Fruit fly (Drosophila melanogaster) whole organism, adult: Measurements from ENCODE around the gene CG17145.

Experiments used
- CG11617 ChIP-seq: fragments of 200-800 bp; sonication (Bioruptor generic); optimal IDR thresholded peaks from 2 replicates; lab custom pipeline; 2017; ENCODE audit warnings: mild to moderate bottlenecking, missing biosample characterization, missing genetic modification reagents, missing genetic modification characterization
- CG12768 ChIP-seq: fragments of 200-800 bp; sonication (Bioruptor generic); optimal IDR thresholded peaks from 2 replicates; lab custom pipeline; 2017; ENCODE audit warnings: missing biosample characterization, missing genetic modification characterization, mild to moderate bottlenecking, moderate library complexity, missing genetic modification reagents
- CG14711 ChIP-seq: fragments of 200-800 bp; sonication (Bioruptor generic); optimal IDR thresholded peaks from 2 replicates; lab custom pipeline; 2018; ENCODE audit warnings: missing biosample characterization, mild to moderate bottlenecking, missing genetic modification characterization, moderate library complexity
- CG1620 ChIP-seq: fragments of 200-800 bp; sonication (Bioruptor generic); optimal IDR thresholded peaks from 2 replicates; lab custom pipeline; 2016; ENCODE audit warnings: missing biosample characterization, missing genetic modification characterization
- CG5204 ChIP-seq: fragments of 200-800 bp; sonication (Bioruptor generic); optimal IDR thresholded peaks from 2 replicates; lab custom pipeline; 2016; ENCODE audit warnings: missing biosample characterization, missing genetic modification characterization
- CG7045 ChIP-seq: fragments of 200-800 bp; sonication (Bioruptor generic); optimal IDR thresholded peaks from 2 replicates; lab custom pipeline; 2017; ENCODE audit warnings: missing biosample characterization, mild to moderate bottlenecking, missing genetic modification characterization
- CG7101 ChIP-seq: fragments of 200-800 bp; sonication (Bioruptor generic); optimal IDR thresholded peaks from 2 replicates; lab custom pipeline; 2018; ENCODE audit warnings: missing biosample characterization, mild to moderate bottlenecking, missing genetic modification characterization, moderate library complexity
- Clk ChIP-seq: fragments of 200-800 bp; sonication (Bioruptor generic); optimal IDR thresholded peaks from 2 replicates; lab custom pipeline; 2017; ENCODE audit warnings: missing biosample characterization, missing genetic modification characterization
- Crg-1 ChIP-seq: fragments of 200-800 bp; sonication (Bioruptor generic); optimal IDR thresholded peaks from 2 replicates; lab custom pipeline; 2016; ENCODE audit warnings: missing biosample characterization, missing genetic modification characterization
- bab1 ChIP-seq: fragments of 200-800 bp; sonication (Bioruptor generic); optimal IDR thresholded peaks from 3 replicates; lab custom pipeline; 2019; ENCODE audit warnings: missing biosample characterization, mild to moderate bottlenecking, missing genetic modification characterization, moderate library complexity
- cnc ChIP-seq, 2 experiments: fragments of >200 bp; optimal IDR thresholded peaks; 2 replicates each; lab custom pipeline; 2017
- kay ChIP-seq: fragments of 200-800 bp; sonication (Bioruptor generic); peaks from one replicate; lab custom pipeline; 2016; ENCODE audit warnings: missing biosample characterization, missing genetic modification characterization, borderline replicate concordance
- pad ChIP-seq: fragments of 200-800 bp; sonication (Bioruptor generic); optimal IDR thresholded peaks from 3 replicates; lab custom pipeline; 2017; ENCODE audit warnings: missing biosample characterization, missing genetic modification characterization, mild to moderate bottlenecking, moderate library complexity, missing genetic modification reagents

DNA sequence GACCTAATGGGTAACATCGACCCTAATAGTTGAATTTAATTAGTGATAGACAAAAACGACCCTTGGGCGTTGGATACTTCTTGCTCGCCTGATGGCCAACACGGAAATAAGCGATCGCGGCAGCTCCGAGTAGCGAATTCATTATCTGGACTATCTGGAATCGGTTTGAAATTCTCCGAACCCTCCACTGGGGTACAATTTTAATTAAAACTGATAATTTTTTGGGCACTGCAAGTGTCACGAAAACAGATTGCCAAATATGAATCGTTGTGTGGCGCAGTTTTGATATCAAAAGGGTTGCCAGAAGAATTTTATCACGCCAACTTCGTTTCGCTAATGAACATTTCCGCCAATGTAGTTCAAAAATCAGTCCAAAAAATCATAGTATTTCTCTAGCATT is 11.7 kb upstream of the CG17145 start:
- no peak for TF ChIP-seq CG14711 (tag; lab: Kevin White, UChicago)
- TF ChIP-seq CG5204, result no peak
- no peak for TF ChIP-seq bab1 (GFP tag; lab: Kevin White, UChicago)
- no peak for TF ChIP-seq Clk (GFP tag; lab: Kevin White, UChicago)
- no peak for TF ChIP-seq kay (GFP tag; lab: Kevin White, UChicago)
- TF ChIP-seq pad (GFP tag; lab: Kevin White, UChicago), result no peak
- TF ChIP-seq cnc (optimal IDR thresholded peaks at IDR 0.05; lab: Kevin White, UChicago), result no peak
- TF ChIP-seq Crg-1 (GFP tag; lab: Kevin White, UChicago), result no peak
- no peak for TF ChIP-seq CG11617 (GFP tag; lab: Kevin White, UChicago)
- no peak for TF ChIP-seq CG7045 (GFP tag; lab: Kevin White, UChicago)
- TF ChIP-seq CG1620 (GFP tag; lab: Kevin White, UChicago), result no peak
- TF ChIP-seq CG7101 (tag; lab: Kevin White, UChicago), result no peak
- no peak for TF ChIP-seq CG12768 (GFP tag; lab: Kevin White, UChicago)
